Worm (Caenorhabditis elegans) whole organism, early embryonic: Measurements from ENCODE around the gene lelo-4.

ENCODE experiments used
- ama-1 ChIP-seq: fragments of 150-350 bp; optimal IDR thresholded peaks from 2 replicates; lab custom pipeline; 2014
- flt-1 ChIP-seq: fragments of 200-800 bp; sonication (Bioruptor generic); IDR thresholded peaks from 2 replicates; pipeline ENCODE4 v1.3.6; 2022; ENCODE audit warnings: missing genetic modification characterization, missing compliant biosample characterization
- hmg-4 ChIP-seq: fragments of 200-800 bp; sonication (Bioruptor generic); optimal IDR thresholded peaks from 2 replicates; lab custom pipeline; 2018; ENCODE audit warnings: mild to moderate bottlenecking, missing genetic modification characterization, missing compliant biosample characterization
- tra-4 ChIP-seq: sonication (generic microtip); optimal IDR thresholded peaks from 2 replicates; lab custom pipeline; 2017; ENCODE audit warnings: missing genetic modification characterization, missing compliant biosample characterization

ce11 chrII:5744342-5744741 lies 29.6 kb downstream of the lelo-4 start:
- no peak for TF ChIP-seq flt-1 (GFP tag; lab: Robert Waterston, UW)
- TF ChIP-seq tra-4 (tag; lab: Kevin White, UChicago), result no peak
- no peak for TF ChIP-seq hmg-4
- TF ChIP-seq ama-1, result no peak
